Fruit fly (Drosophila melanogaster) whole organism, embryonic: ENCODE data around the gene CG14220.

Experiments used
- Ada2b ChIP-seq: fragments of 200-800 bp; sonication (Bioruptor generic); IDR thresholded peaks from 2 replicates; pipeline ENCODE4 v1.3.6; 2022; ENCODE audit warnings: missing biosample characterization, missing genetic modification characterization
- Atf-2 ChIP-seq: fragments of 200-800 bp; sonication (Bioruptor generic); optimal IDR thresholded peaks from 2 replicates; lab custom pipeline; 2016; ENCODE audit warnings: missing biosample characterization, missing genetic modification characterization
- CG10543 ChIP-seq: fragments of 200-800 bp; sonication (Bioruptor generic); optimal IDR thresholded peaks from 3 replicates; lab custom pipeline; 2017; ENCODE audit warnings: missing biosample characterization, mild to moderate bottlenecking, missing genetic modification characterization, moderate library complexity
- CG10654 ChIP-seq: fragments of 200-800 bp; sonication (Bioruptor generic); optimal IDR thresholded peaks from 2 replicates; lab custom pipeline; 2016; ENCODE audit warnings: missing biosample characterization, missing genetic modification characterization
- CG12769 ChIP-seq: fragments of 200-800 bp; sonication (Bioruptor generic); optimal IDR thresholded peaks from 2 replicates; lab custom pipeline; 2019; ENCODE audit warnings: missing biosample characterization, mild to moderate bottlenecking, missing genetic modification characterization, moderate library complexity
- CG13287 ChIP-seq: fragments of 200-800 bp; sonication (Bioruptor generic); IDR thresholded peaks from 2 replicates; pipeline ENCODE4 v1.3.6; 2022; ENCODE audit warnings: missing biosample characterization, missing genetic modification characterization; ENCODE audit not compliant: partially characterized antibody
- CG18476 ChIP-seq: fragments of 200-800 bp; sonication (Bioruptor generic); optimal IDR thresholded peaks from 2 replicates; lab custom pipeline; 2016; ENCODE audit warnings: missing biosample characterization, mild to moderate bottlenecking, missing genetic modification characterization
- CG2116 ChIP-seq: fragments of 200-800 bp; sonication (Bioruptor generic); optimal IDR thresholded peaks from 3 replicates; lab custom pipeline; 2018; ENCODE audit warnings: missing biosample characterization, mild to moderate bottlenecking, missing genetic modification characterization
- CG2712 ChIP-seq: fragments of 200-800 bp; optimal IDR thresholded peaks from 3 replicates; lab custom pipeline; 2019; ENCODE audit warnings: missing biosample characterization, mild to moderate bottlenecking, missing genetic modification characterization, moderate library complexity
- CG2889 ChIP-seq: fragments of 200-800 bp; sonication (Bioruptor generic); IDR thresholded peaks from 3 replicates; pipeline ENCODE4 v1.3.6; 2022; ENCODE audit warnings: missing biosample characterization, missing genetic modification characterization
- CG3281 ChIP-seq: fragments of 200-800 bp; sonication (Bioruptor generic); optimal IDR thresholded peaks from 3 replicates; lab custom pipeline; 2017; ENCODE audit warnings: missing biosample characterization, mild to moderate bottlenecking, missing genetic modification characterization
- CG34224 ChIP-seq: fragments of 200-800 bp; sonication (Bioruptor generic); IDR thresholded peaks from 3 replicates; pipeline ENCODE4 v1.3.6; 2022; ENCODE audit warnings: missing biosample characterization, missing genetic modification characterization; ENCODE audit not compliant: partially characterized antibody
- CG3726 ChIP-seq: fragments of 200-800 bp; sonication (Bioruptor generic); IDR thresholded peaks from 3 replicates; pipeline ENCODE4, ENCODE4 v1.3.6; 2022; ENCODE audit warnings: missing biosample characterization, missing genetic modification characterization
- CG4820 ChIP-seq: fragments of 200-800 bp; sonication (Bioruptor generic); optimal IDR thresholded peaks from 3 replicates; lab custom pipeline; 2016; ENCODE audit warnings: missing biosample characterization, missing genetic modification characterization
- CG7963 ChIP-seq: fragments of 200-800 bp; sonication (Bioruptor generic); IDR thresholded peaks from 3 replicates; pipeline ENCODE4 v1.3.6; 2022; ENCODE audit warnings: missing biosample characterization, missing genetic modification characterization; ENCODE audit not compliant: partially characterized antibody
- CG7987 ChIP-seq: fragments of 200-800 bp; sonication (Bioruptor generic); optimal IDR thresholded peaks from 2 replicates; lab custom pipeline; 2018; ENCODE audit warnings: missing biosample characterization, mild to moderate bottlenecking, missing genetic modification characterization, moderate library complexity
- CG9932 ChIP-seq: fragments of 200-800 bp; sonication (Bioruptor generic); IDR thresholded peaks from 2 replicates; pipeline ENCODE4 v1.3.6; 2022; ENCODE audit warnings: missing biosample characterization, missing genetic modification characterization
- CkIIα-i1 ChIP-seq: fragments of 200-800 bp; sonication (Bioruptor generic); IDR thresholded peaks from 2 replicates; pipeline ENCODE4 v1.3.6; 2022; ENCODE audit warnings: missing biosample characterization, missing genetic modification characterization
- Dll ChIP-seq: fragments of 200-800 bp; sonication (Bioruptor generic); IDR thresholded peaks from 4 replicates; pipeline ENCODE4 v1.3.6; 2022; ENCODE audit warnings: missing biosample characterization, missing genetic modification characterization; ENCODE audit not compliant: partially characterized antibody
- Drgx ChIP-seq: fragments of 200-800 bp; sonication (Bioruptor generic); IDR thresholded peaks from 2 replicates; pipeline ENCODE4 v1.3.6; 2022; ENCODE audit warnings: missing biosample characterization, missing genetic modification characterization
- Hr3 ChIP-seq: fragments of 200-800 bp; sonication (Bioruptor generic); optimal IDR thresholded peaks from 3 replicates; lab custom pipeline; 2016; ENCODE audit warnings: missing biosample characterization, missing genetic modification characterization
- Med ChIP-seq: fragments of 200-800 bp; sonication (Bioruptor generic); peaks from one replicate; lab custom pipeline; 2016; ENCODE audit warnings: missing biosample characterization, missing genetic modification characterization, mild to moderate bottlenecking, inconsistent platforms, moderate library complexity
- Opbp ChIP-seq: fragments of 200-800 bp; sonication (Bioruptor generic); IDR thresholded peaks from 3 replicates; pipeline ENCODE4 v1.3.6; 2022; ENCODE audit warnings: missing biosample characterization, missing genetic modification characterization; ENCODE audit not compliant: partially characterized antibody
- Pdp1 ChIP-seq, 2 experiments: fragments of 200-800 bp; sonication (Bioruptor generic); optimal IDR thresholded peaks; 3 replicates each; lab custom pipeline; 2016; ENCODE audit warnings: missing biosample characterization in 2 of 2, missing genetic modification characterization in 2 of 2, mild to moderate bottlenecking in 1 of 2, moderate library complexity in 1 of 2
- Rfx ChIP-seq: fragments of 200-800 bp; sonication (Bioruptor generic); IDR thresholded peaks from 2 replicates; pipeline ENCODE4 v1.3.6; 2022; ENCODE audit warnings: missing biosample characterization, missing genetic modification characterization
- ab ChIP-seq: fragments of 200-800 bp; sonication (Bioruptor generic); optimal IDR thresholded peaks from 2 replicates; lab custom pipeline; 2016; ENCODE audit warnings: missing biosample characterization, missing genetic modification characterization
- ap ChIP-seq: fragments of 200-800 bp; sonication (Bioruptor generic); IDR thresholded peaks from 2 replicates; pipeline ENCODE4 v1.3.6; 2022; ENCODE audit warnings: missing biosample characterization, missing genetic modification characterization
- ase ChIP-seq: fragments of 200-800 bp; sonication (Bioruptor generic); IDR thresholded peaks from 3 replicates; pipeline ENCODE4 v1.3.6; 2022; ENCODE audit warnings: missing biosample characterization, missing genetic modification characterization
- az2 ChIP-seq: fragments of 200-800 bp; sonication (Bioruptor generic); optimal IDR thresholded peaks from 3 replicates; lab custom pipeline; 2016; ENCODE audit warnings: missing biosample characterization, missing genetic modification characterization
- cad ChIP-seq: fragments of >200 bp; optimal IDR thresholded peaks from 2 replicates; lab custom pipeline; 2017; ENCODE audit warnings: missing biosample characterization, missing genetic modification characterization
- chinmo ChIP-seq: fragments of 200-800 bp; sonication (Bioruptor generic); IDR thresholded peaks from 4 replicates; pipeline ENCODE4 v1.3.6; 2022; ENCODE audit warnings: missing biosample characterization, missing genetic modification characterization; ENCODE audit not compliant: partially characterized antibody
- chm ChIP-seq: fragments of 200-800 bp; sonication (Bioruptor generic); IDR thresholded peaks from 2 replicates; pipeline ENCODE4 v1.3.6; 2022; ENCODE audit warnings: missing biosample characterization, missing genetic modification characterization
- ci ChIP-seq: fragments of 200-800 bp; sonication (Bioruptor generic); IDR thresholded peaks from 3 replicates; pipeline ENCODE4 v1.3.6; 2022; ENCODE audit warnings: missing biosample characterization, missing genetic modification characterization
- crol ChIP-seq: fragments of 200-800 bp; sonication (Bioruptor generic); IDR thresholded peaks from 2 replicates; pipeline ENCODE4 v1.3.6; 2022; ENCODE audit warnings: missing biosample characterization, missing genetic modification characterization
- dimm ChIP-seq: fragments of 200-800 bp; sonication (Bioruptor generic); IDR thresholded peaks from 2 replicates; pipeline ENCODE4 v1.3.6; 2022; ENCODE audit warnings: missing biosample characterization, missing genetic modification characterization
- disco-r ChIP-seq: fragments of 200-800 bp; sonication (Bioruptor generic); optimal IDR thresholded peaks from 2 replicates; lab custom pipeline; 2016; ENCODE audit warnings: missing biosample characterization, missing genetic modification characterization
- fd96Cb ChIP-seq: fragments of 200-800 bp; sonication (Bioruptor generic); optimal IDR thresholded peaks from 2 replicates; lab custom pipeline; 2018; ENCODE audit warnings: missing biosample characterization, mild to moderate bottlenecking, missing genetic modification characterization, moderate library complexity
- gfzf ChIP-seq: fragments of 200-800 bp; sonication (Bioruptor generic); optimal IDR thresholded peaks from 2 replicates; lab custom pipeline; 2016; ENCODE audit warnings: missing biosample characterization, mild to moderate bottlenecking, missing genetic modification characterization, moderate library complexity
- ken ChIP-seq: fragments of 200-800 bp; sonication (Bioruptor generic); IDR thresholded peaks from 3 replicates; pipeline ENCODE4 v1.3.6; 2022; ENCODE audit warnings: missing biosample characterization, missing genetic modification characterization
- sd ChIP-seq: fragments of 200-800 bp; sonication (Bioruptor generic); optimal IDR thresholded peaks from 3 replicates; lab custom pipeline; 2018; ENCODE audit warnings: missing biosample characterization, mild to moderate bottlenecking, missing genetic modification characterization, moderate library complexity
- sens ChIP-seq: fragments of 200-800 bp; sonication (Bioruptor generic); peaks from one replicate; lab custom pipeline; 2016; ENCODE audit warnings: missing biosample characterization, missing genetic modification characterization
- sr ChIP-seq: fragments of 200-800 bp; sonication (Bioruptor generic); IDR thresholded peaks from 3 replicates; pipeline ENCODE4 v1.3.6; 2022; ENCODE audit warnings: missing biosample characterization, missing genetic modification characterization
- stwl ChIP-seq: fragments of 200-800 bp; sonication (Bioruptor generic); optimal IDR thresholded peaks from 3 replicates; lab custom pipeline; 2018; ENCODE audit warnings: missing biosample characterization, mild to moderate bottlenecking, missing genetic modification characterization, moderate library complexity
- trh ChIP-seq: fragments of 200-800 bp; sonication (Bioruptor generic); optimal IDR thresholded peaks from 2 replicates; lab custom pipeline; 2016; ENCODE audit warnings: missing biosample characterization, missing genetic modification characterization

Gene CG14220

dm6 chrX:19603953-19604352 lies 2.3 kb upstream of the CG14220 start (continued):
- TF ChIP-seq dimm (GFP tag; lab: Robert Waterston, UW) = peak; percentile 36; the same call in 1 of the 2 replicates
- no peak for TF ChIP-seq ab (GFP tag; lab: Kevin White, UChicago)
- peak; percentile 79 for TF ChIP-seq CG3281 (GFP tag; lab: Kevin White, UChicago)
- TF ChIP-seq ase (GFP tag; lab: Robert Waterston, UW) = peak; percentile 74
- TF ChIP-seq CG18476 (GFP tag; lab: Kevin White, UChicago) = peak; percentile 49
- TF ChIP-seq ap (GFP tag; lab: Robert Waterston, UW) = peak; percentile 58
- peak; percentile 60 for TF ChIP-seq CG10654 (GFP tag; lab: Kevin White, UChicago)
- no peak for TF ChIP-seq disco-r (GFP tag; lab: Kevin White, UChicago)
- TF ChIP-seq trh (GFP tag; lab: Kevin White, UChicago) = no peak
- peak; percentile 2 for TF ChIP-seq CG2116 (GFP tag; lab: Kevin White, UChicago)
- no peak for TF ChIP-seq gfzf (GFP tag; lab: Kevin White, UChicago)
- TF ChIP-seq Dll (GFP tag; lab: Robert Waterston, UW) = no peak
- TF ChIP-seq CG9932 (GFP tag; lab: Robert Waterston, UW) = peak; percentile 92
- no peak for TF ChIP-seq CG7963 (GFP tag; lab: Robert Waterston, UW)
- TF ChIP-seq stwl (tag; lab: Kevin White, UChicago) = no peak
- TF ChIP-seq, all 482 proteins: peak for 339

dm6 chrX:19602483-19602882 lies 832 bp upstream of the CG14220 start:
- peak; percentile 69 for TF ChIP-seq CG10543
- TF ChIP-seq Atf-2 (GFP tag; lab: Kevin White, UChicago) = no peak
- TF ChIP-seq CG34224 (GFP tag; lab: Robert Waterston, UW) = peak; percentile 21; the same call in 1 of the 3 replicates
- no peak for TF ChIP-seq cad (GFP tag; lab: Kevin White, UChicago)
- TF ChIP-seq CG13287 (GFP tag; lab: Robert Waterston, UW) = 0 out of 2 replicates have a peak, but pooled peaks have one; percentile 5
- peak; percentile 40 for TF ChIP-seq Med (GFP tag; lab: Kevin White, UChicago)
- 0 out of 4 replicates have a peak, but pooled peaks have one; percentile 64 for TF ChIP-seq chinmo (GFP tag; lab: Robert Waterston, UW)
- 0 out of 3 replicates have a peak, but pooled peaks have one; percentile 25 for TF ChIP-seq Opbp (GFP tag; lab: Robert Waterston, UW)
- peak; percentile 87 for TF ChIP-seq sr (GFP tag; lab: Robert Waterston, UW)
- no peak for TF ChIP-seq CG2712 (tag; lab: Kevin White, UChicago)
- TF ChIP-seq Rfx (GFP tag; lab: Robert Waterston, UW) = peak; percentile 41; the same call in 1 of the 2 replicates
- TF ChIP-seq CG7987 (GFP tag; lab: Kevin White, UChicago) = no peak
- TF ChIP-seq az2 = no peak
- peak; percentile 89 for TF ChIP-seq sd (tag; lab: Kevin White, UChicago)
- peak in 1 of 2 experiments; percentile 39 for TF ChIP-seq Pdp1 (GFP tag; optimal IDR thresholded peaks at IDR 0.05; lab: Kevin White, UChicago)
- no peak for TF ChIP-seq Ada2b (GFP tag; lab: Robert Waterston, UW)
- TF ChIP-seq CG12769 (tag; lab: Kevin White, UChicago) = peak; percentile 38

- TF ChIP-seq Med (GFP tag; lab: Kevin White, UChicago) = peak; percentile 75
- no peak for TF ChIP-seq crol (GFP tag; lab: Robert Waterston, UW)
- TF ChIP-seq CG4820 = no peak
- no peak for TF ChIP-seq CG3726 (GFP tag; lab: Robert Waterston, UW)
- TF ChIP-seq CG2889 = no peak
- TF ChIP-seq fd96Cb (tag; lab: Kevin White, UChicago) = no peak
- TF ChIP-seq Hr3 = no peak
- TF ChIP-seq sens = peak; percentile 78
- TF ChIP-seq Drgx (GFP tag; lab: Robert Waterston, UW) = no peak
- 0 out of 3 replicates have a peak, but pooled peaks have one; percentile 15 for TF ChIP-seq ken (GFP tag; lab: Robert Waterston, UW)
- TF ChIP-seq chm (GFP tag; lab: Robert Waterston, UW) = peak; percentile 44; the same call in 1 of the 2 replicates
- TF ChIP-seq CkIIα-i1 (GFP tag; lab: Robert Waterston, UW) = no peak
- TF ChIP-seq ci (GFP tag; lab: Robert Waterston, UW) = peak; percentile 46; the same call in 1 of the 3 replicates
- TF ChIP-seq, all 482 proteins: peak for 5
These were observed 3.1 kb downstream of the CG14220 start for dm6 chrX:19598503-19598902.
